Fruit fly (Drosophila melanogaster) Kc167 (cell line): Measurements from ENCODE around the gene para.

Experiments used
- Myc ChIP-seq: fragments of >200 bp; optimal IDR thresholded peaks from 2 replicates; lab custom pipeline; 2017; ENCODE audit warnings: missing external identifiers
- Sin3A ChIP-seq: fragments of >200 bp; optimal IDR thresholded peaks from 2 replicates; lab custom pipeline; 2018; ENCODE audit warnings: missing external identifiers
- h ChIP-seq: fragments of >200 bp; optimal IDR thresholded peaks from 3 replicates; lab custom pipeline; 2018; ENCODE audit warnings: missing external identifiers
- insv ChIP-seq: fragments of >200 bp; optimal IDR thresholded peaks from 3 replicates; lab custom pipeline; 2018; ENCODE audit warnings: missing external identifiers
- psq ChIP-seq: fragments of >200 bp; optimal IDR thresholded peaks from 2 replicates; lab custom pipeline; 2017; ENCODE audit warnings: missing external identifiers
- ttk ChIP-seq: sonication (Bioruptor generic); optimal IDR thresholded peaks from 2 replicates; lab custom pipeline; 2017; ENCODE audit warnings: missing external identifiers

Gene para

DNA sequence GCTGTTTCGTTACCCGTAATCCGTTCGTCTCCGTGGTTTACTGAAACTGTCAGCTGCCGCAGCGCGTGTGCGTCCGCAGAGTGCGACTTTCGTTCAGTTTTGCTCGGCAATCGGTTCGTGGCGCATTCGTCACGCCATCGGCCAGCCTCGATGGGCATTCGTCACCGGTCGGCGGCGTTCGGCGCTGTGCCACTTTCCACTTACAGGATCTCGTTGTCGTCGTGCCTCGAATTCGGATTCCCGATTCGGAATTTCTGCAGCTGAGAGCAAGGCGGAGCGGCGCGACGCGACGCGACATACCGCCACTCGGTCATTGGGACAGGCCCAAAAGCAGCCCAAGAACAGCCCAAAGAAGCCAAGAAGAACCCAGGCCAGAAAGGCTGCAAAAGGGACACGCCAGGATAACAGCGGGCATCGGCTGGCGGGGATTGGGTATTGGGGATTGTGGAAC, at the start of gene para:
Gene para, minus strand, starts transcription at position 51 of the 451 bp plus-strand sequence.
- TF ChIP-seq psq (lab: Kevin White, UChicago) (no peak), h (lab: Kevin White, UChicago) (no peak), insv (lab: Kevin White, UChicago) (no peak), ttk (lab: Kevin White, UChicago) (no peak), Myc (lab: Kevin White, UChicago) (no peak), Sin3A (lab: Kevin White, UChicago) (no peak)

DNA sequence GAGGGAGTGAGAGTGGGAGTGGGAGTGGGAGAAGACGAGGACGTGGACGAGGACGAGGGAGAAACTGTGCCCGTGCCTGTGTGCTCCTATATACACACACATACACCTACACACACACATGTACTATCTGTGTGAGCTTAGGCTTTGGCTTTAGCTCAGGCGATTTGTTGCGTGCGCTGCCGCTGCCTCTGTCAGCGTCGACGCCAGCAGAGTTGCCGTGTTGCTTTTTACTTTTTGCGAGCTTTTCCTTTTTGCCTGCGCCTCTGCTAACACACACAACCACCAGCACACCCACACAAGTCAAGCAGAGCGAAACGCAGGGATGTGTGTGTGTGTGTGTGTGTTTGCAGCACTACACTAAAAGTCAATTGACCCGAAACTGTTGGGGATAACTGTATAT, 49.2 kb upstream of the para start:
- TF ChIP-seq psq (lab: Kevin White, UChicago) (no peak), ttk (lab: Kevin White, UChicago) (no peak), h (lab: Kevin White, UChicago) (no peak), Sin3A (lab: Kevin White, UChicago) (no peak), Myc (lab: Kevin White, UChicago) (no peak), insv (lab: Kevin White, UChicago) (no peak)

DNA sequence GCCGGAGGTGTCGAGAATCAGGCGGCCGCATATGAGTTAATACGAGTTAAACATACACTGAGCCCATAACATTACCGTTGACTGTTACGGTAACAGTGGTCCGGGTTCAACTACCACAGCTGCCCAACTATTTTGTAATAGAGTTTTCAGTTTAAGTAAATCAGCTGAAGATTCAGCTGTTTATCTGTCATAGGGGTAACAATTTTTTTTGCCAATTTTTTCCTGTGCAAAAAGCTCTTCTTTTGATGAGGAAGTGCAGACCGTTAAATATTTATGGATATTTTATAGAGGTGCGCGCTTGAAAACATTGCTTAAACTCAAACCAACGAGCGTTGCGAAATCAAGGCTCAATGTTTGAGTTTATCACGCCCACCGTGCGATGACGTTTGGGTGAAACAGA, 48.8 kb upstream of the para start:
- TF ChIP-seq insv (lab: Kevin White, UChicago) (no peak), ttk (lab: Kevin White, UChicago) (no peak), Sin3A (lab: Kevin White, UChicago) (no peak), psq (lab: Kevin White, UChicago) (no peak), Myc (lab: Kevin White, UChicago) (no peak), h (lab: Kevin White, UChicago) (no peak)

DNA sequence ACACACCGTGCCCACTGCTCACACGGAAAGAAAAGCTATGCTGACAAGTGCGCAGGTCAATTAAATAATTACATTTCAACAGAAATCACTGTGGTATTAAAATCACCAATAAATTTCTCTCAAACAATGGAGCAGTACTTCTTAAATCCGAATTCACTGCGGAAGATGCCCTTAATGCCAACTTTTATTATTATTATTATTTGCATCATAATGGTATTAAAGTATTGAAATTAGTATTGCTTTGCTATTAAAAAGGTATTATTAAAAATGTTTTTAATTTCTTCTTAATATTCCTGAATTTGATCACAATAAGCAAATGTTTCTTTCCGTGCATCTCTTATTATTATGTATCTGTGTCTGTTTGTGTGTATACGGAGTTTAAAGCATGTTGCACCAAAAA, 47.1 kb upstream of the para start:
- TF ChIP-seq Myc (lab: Kevin White, UChicago) = no peak
- no peak for TF ChIP-seq h (lab: Kevin White, UChicago)
- no peak for TF ChIP-seq insv (lab: Kevin White, UChicago)
- TF ChIP-seq ttk (lab: Kevin White, UChicago) = no peak
- no peak for TF ChIP-seq Sin3A (lab: Kevin White, UChicago)
- no peak for TF ChIP-seq psq (lab: Kevin White, UChicago)

DNA sequence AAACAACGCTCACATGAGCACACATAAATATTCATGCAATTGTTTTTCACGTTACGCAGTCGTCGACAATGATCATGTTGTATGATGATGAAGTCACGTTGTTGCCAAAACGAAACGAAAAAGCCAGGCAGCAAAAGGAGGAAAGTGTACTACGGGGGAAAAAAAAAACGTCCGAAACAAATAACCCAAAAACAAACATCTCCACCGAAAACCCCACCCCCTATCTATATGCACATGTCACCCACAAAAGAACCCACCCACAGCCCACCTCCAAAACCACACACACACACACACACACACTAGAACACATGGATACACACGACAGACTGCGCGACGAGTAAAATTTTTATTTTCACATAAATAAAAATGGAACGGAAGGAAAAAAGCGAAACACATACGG, 42.2 kb upstream of the para start:
- TF ChIP-seq Sin3A (lab: Kevin White, UChicago) (no peak), psq (lab: Kevin White, UChicago) (no peak), insv (lab: Kevin White, UChicago) (no peak), ttk (lab: Kevin White, UChicago) (no peak), Myc (lab: Kevin White, UChicago) (no peak), h (lab: Kevin White, UChicago) (no peak)

DNA sequence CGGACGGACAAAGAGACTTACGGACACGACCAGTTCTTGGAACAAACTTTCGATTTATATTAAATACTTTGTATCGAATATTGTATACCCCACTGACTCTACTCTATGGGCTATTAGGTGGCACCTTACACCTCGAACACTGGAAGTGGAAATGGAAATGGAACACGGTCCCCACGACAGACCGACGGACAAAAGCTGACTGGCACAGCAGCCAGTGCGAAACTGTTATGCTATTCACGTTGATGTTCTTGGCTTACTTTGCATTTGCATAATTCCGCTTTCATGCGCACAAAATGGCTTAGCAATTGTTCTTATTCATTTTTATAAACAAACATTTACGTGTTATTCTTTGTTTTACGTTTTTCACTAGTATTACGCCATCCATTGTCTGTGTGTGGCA, 41.2 kb upstream of the para start:
- TF ChIP-seq Myc (lab: Kevin White, UChicago) = no peak
- TF ChIP-seq psq (lab: Kevin White, UChicago) = no peak
- no peak for TF ChIP-seq insv (lab: Kevin White, UChicago)
- no peak for TF ChIP-seq ttk (lab: Kevin White, UChicago)
- TF ChIP-seq Sin3A (lab: Kevin White, UChicago) = no peak
- no peak for TF ChIP-seq h (lab: Kevin White, UChicago)

DNA sequence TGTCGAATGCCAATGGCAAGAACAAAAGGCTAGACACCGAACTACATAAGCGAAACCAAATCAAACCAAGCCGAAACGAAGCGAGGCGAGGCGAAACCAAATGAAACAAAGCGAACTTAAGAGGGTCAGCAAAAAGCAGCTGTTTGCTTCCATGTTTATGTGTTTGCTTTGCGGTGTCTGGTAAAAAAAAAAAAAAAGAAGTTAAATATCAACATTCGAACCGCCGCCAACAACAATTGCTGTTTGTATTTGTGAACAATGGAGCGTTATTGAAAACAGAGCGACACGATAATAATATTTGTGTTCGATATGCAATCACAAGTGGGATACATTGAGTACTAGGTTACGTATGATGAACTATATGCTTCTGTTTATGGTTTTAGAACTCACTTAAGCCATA, 40.8 kb upstream of the para start:
- TF ChIP-seq Myc (lab: Kevin White, UChicago) (no peak), ttk (lab: Kevin White, UChicago) (no peak), psq (lab: Kevin White, UChicago) (no peak), h (lab: Kevin White, UChicago) (no peak), Sin3A (lab: Kevin White, UChicago) (no peak), insv (lab: Kevin White, UChicago) (no peak)

DNA sequence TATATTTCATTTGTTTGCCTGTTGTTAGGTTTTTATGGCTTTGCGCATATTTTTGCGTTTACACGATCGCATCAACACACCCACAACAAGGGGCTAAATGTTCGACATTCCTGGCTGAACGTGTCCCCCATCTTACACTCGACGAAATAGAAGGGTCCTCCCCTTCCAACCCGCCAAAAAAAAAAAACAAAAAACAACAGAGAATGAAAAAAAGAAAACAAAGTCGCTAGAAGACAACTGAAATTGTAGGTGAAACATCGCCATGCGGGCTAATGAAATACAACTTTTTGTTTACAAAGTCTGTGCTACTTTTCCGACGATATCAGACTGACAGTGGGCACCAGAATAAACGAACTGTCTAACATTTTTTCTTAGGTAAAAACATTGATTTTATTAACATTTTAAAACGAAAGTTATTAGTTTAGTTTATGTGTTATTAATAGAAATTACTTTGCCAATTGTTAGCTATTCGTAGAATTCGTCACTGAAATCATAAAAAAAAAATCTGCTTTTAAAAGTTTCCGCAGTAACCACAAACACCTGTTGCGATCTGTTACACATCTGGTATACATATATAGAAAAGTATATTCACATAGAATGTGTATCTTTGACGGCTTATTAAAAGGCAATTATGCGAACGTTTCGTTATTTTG, 37.8 kb upstream of the para start:
- TF ChIP-seq ttk (lab: Kevin White, UChicago) (no peak), insv (lab: Kevin White, UChicago) (no peak), psq (lab: Kevin White, UChicago) (no peak), h (lab: Kevin White, UChicago) (no peak), Myc (lab: Kevin White, UChicago) (no peak)

DNA sequence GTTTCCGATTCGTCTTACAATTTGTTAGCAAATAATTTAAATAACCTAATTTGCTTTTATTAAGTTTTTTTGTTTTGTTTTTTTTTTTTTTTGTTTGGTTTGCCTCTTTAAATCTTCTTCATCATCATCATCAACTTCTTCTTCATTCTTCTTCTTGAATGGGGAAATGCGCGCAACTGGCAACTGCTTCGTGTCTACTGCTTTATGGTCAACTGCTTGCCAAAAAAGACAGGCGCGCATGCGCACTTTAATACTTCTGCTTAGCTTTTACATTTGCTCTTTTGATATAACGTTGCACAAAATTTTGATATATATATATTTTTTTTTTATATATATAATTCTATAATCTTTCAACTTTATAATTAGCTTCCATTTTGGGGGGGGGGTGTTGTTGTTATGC, 32.5 kb upstream of the para start:
- TF ChIP-seq psq (lab: Kevin White, UChicago) = no peak
- no peak for TF ChIP-seq h (lab: Kevin White, UChicago)
- no peak for TF ChIP-seq ttk (lab: Kevin White, UChicago)
- TF ChIP-seq Myc (lab: Kevin White, UChicago) = no peak
- TF ChIP-seq Sin3A (lab: Kevin White, UChicago) = no peak
- TF ChIP-seq insv (lab: Kevin White, UChicago) = no peak

DNA sequence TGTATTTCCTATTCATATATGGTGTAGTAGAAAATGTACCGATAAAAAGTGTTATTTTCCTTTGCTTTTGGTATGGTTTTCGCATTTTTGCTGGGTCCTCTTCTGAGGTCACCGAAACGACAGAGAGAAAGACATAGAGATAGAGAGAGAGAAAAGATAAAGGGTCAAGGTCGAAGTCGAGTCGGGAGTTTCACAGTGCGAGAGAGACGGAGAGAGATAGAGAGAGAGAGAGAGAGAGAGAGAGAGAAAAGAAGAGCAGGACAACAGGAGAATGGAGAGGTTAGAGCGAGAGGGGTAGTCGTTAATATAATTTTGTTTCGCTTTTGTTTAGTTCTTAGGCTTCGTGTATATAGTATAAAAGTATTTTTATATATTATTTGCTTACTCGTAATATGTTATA, 29.4 kb upstream of the para start:
- TF ChIP-seq h (lab: Kevin White, UChicago) = no peak
- no peak for TF ChIP-seq insv (lab: Kevin White, UChicago)
- no peak for TF ChIP-seq Myc (lab: Kevin White, UChicago)

DNA sequence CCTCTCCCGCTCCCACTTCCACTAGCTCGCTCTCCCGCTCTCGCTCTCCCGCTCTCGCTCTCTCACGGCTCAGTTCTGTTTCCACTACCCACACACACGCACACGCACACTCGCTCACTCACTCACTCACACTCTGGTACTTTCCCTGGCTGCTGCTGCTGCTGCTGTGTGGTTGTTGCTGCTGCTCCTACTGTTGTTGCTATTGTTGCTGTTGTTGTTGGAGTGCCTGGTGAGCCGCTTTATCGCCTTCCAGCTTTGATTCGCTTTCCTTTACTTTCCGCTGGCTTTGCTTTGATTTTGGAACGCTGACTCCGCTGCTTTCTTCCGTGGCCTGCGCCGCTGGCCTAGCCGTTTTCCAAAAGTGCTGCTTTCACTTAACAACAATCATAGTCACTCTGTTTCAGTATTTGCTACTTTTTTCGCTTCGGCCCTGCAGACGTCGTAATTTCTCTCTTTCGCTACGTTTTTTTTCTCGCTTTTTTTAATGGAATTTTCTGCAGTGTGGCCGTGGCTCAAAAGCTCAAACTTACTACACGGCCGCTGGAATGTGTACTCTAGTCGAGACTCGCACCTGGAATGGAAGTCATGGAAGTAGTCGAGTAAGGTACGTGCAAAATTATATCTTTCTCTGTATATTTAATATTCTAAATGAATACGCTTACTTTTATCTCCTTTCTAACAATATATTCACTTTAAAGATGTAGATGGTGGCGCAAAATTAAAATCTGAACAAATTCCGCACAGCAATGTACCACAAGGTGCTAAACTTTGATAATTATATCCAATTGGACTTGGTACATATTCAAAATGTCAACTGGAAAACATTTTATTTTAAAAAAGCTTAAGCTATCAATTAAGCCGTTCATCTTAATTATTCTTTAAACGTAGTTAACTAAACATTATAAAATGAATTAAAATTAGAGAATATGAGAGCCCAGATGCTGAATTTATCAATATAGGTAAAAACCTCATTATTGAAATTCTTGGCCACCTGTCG, 26.9 kb upstream of the para start, which contains the start of gene Pp2B-14D:
Gene Pp2B-14D, minus strand, starts transcription at position 503 of the 997 bp plus-strand sequence.
- no peak for TF ChIP-seq insv (lab: Kevin White, UChicago)
- no peak for TF ChIP-seq h (lab: Kevin White, UChicago)
- TF ChIP-seq Sin3A (lab: Kevin White, UChicago) = no peak
- TF ChIP-seq Myc (lab: Kevin White, UChicago) = no peak
- no peak for TF ChIP-seq psq (lab: Kevin White, UChicago)
- no peak for TF ChIP-seq ttk (lab: Kevin White, UChicago)
